Worm (Caenorhabditis elegans): ENCODE results near the gene ndua-5.

- TF ChIP-seq him-1 (tag; optimal IDR thresholded peaks at IDR 0.05) (no peak), lir-1 (GFP tag; conservative IDR thresholded peaks at IDR 0.05) (no peak), Y53F4B.3 (GFP tag; IDR thresholded peaks at IDR 0.05) (no peak), unc-62 (GFP tag; optimal IDR thresholded peaks at IDR 0.05) (no peak), ama-1 (optimal IDR thresholded peaks at IDR 0.05) (no peak), ama-1 (GFP tag; optimal IDR thresholded peaks at IDR 0.05) (no peak), ceh-100 (GFP tag; IDR thresholded peaks at IDR 0.05) (no peak), B0336.3 (GFP tag; IDR thresholded peaks at IDR 0.05) (no peak), attf-3 (GFP tag; conservative IDR thresholded peaks at IDR 0.05) (no peak), pbrm-1 (GFP tag; IDR thresholded peaks at IDR 0.05) (no peak), sptf-2 (GFP tag; optimal IDR thresholded peaks at IDR 0.05) (no peak), hmg-20 (GFP tag; IDR thresholded peaks at IDR 0.05) (no peak), snpc-4 (GFP tag; optimal IDR thresholded peaks at IDR 0.05) (no peak), snpc-4 (tag; optimal IDR thresholded peaks at IDR 0.05) (no peak)
These were observed 43.8 kb downstream of the ndua-5 start, which contains the start of gene cng-3 for ce11 chrIV:9480936-9481335.

All from whole organism, young adult.